Worm (Caenorhabditis elegans): ENCODE results near the gene ifet-1.

DNA sequence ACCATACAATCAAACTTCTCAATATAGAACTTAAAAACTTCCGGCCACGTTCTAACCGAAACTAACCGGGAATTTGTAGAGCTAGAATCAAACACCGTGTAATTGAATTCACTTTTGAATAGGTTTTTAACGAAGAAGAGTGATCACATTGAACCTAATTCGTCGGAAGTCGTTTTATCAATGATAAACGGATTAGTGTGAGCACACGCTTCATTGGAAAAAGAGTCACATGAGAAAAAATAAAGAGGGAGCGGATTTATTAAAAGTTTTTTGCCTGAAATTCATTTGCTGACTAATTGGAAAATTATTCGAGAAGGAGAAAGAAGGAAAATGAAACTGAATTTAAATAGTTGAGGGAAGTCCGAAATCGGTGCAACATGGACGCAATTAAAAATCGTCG, 20.7 kb upstream of the ifet-1 start:
- no peak for TF ChIP-seq nhr-25 (tag; optimal IDR thresholded peaks at IDR 0.05)
- no peak for TF ChIP-seq ZK546.5 (tag; optimal IDR thresholded peaks at IDR 0.05)
